Fruit fly (Drosophila melanogaster) whole organism, embryonic: ENCODE measurements around the gene Ucp4A.
A peak's percentile ranks its signal among the peaks of the same experiment; 100 is the strongest.

Experiments
- Bgb ChIP-seq: fragments of 200-800 bp; sonication (Bioruptor generic); IDR thresholded peaks from 2 replicates; pipeline ENCODE4 v1.3.6; 2022; ENCODE audit warnings: missing biosample characterization, missing genetic modification characterization; ENCODE audit not compliant: partially characterized antibody
- CG10366 ChIP-seq: fragments of 200-800 bp; sonication (Bioruptor generic); IDR thresholded peaks from 2 replicates; pipeline ENCODE4 v1.3.6; 2022; ENCODE audit warnings: missing biosample characterization, missing genetic modification characterization
- CG12744 ChIP-seq: fragments of 200-800 bp; sonication (Bioruptor generic); optimal IDR thresholded peaks from 2 replicates; lab custom pipeline; 2016; ENCODE audit warnings: missing biosample characterization, missing genetic modification characterization
- CG14965 ChIP-seq: fragments of 200-800 bp; sonication (Bioruptor generic); optimal IDR thresholded peaks from 2 replicates; lab custom pipeline; 2016; ENCODE audit warnings: missing biosample characterization, missing genetic modification characterization, borderline replicate concordance
- CG15514 ChIP-seq: fragments of 200-800 bp; sonication (Bioruptor generic); optimal IDR thresholded peaks from 3 replicates; lab custom pipeline; 2017; ENCODE audit warnings: missing biosample characterization, missing genetic modification characterization, mild to moderate bottlenecking, moderate library complexity, missing genetic modification reagents
- CG15696 ChIP-seq: fragments of 200-800 bp; sonication (Bioruptor generic); optimal IDR thresholded peaks from 2 replicates; lab custom pipeline; 2019; ENCODE audit warnings: missing biosample characterization, mild to moderate bottlenecking, missing genetic modification characterization, moderate library complexity
- CG18476 ChIP-seq: fragments of 200-800 bp; sonication (Bioruptor generic); optimal IDR thresholded peaks from 2 replicates; lab custom pipeline; 2016; ENCODE audit warnings: missing biosample characterization, mild to moderate bottlenecking, missing genetic modification characterization
- CG2120 ChIP-seq: fragments of 200-800 bp; sonication (Bioruptor generic); optimal IDR thresholded peaks from 3 replicates; lab custom pipeline; 2016; ENCODE audit warnings: missing biosample characterization, missing genetic modification characterization
- CG31365 ChIP-seq: fragments of 200-800 bp; sonication (Bioruptor generic); optimal IDR thresholded peaks from 2 replicates; lab custom pipeline; 2018; ENCODE audit warnings: missing biosample characterization, mild to moderate bottlenecking, missing genetic modification characterization
- CG32532 ChIP-seq: fragments of 200-800 bp; sonication (Bioruptor generic); IDR thresholded peaks from 2 replicates; pipeline ENCODE4 v1.3.6; 2022; ENCODE audit warnings: missing biosample characterization, missing genetic modification characterization
- CG34224 ChIP-seq: fragments of 200-800 bp; sonication (Bioruptor generic); IDR thresholded peaks from 3 replicates; pipeline ENCODE4 v1.3.6; 2022; ENCODE audit warnings: missing biosample characterization, missing genetic modification characterization; ENCODE audit not compliant: partially characterized antibody
- CG3726 ChIP-seq: fragments of 200-800 bp; sonication (Bioruptor generic); IDR thresholded peaks from 3 replicates; pipeline ENCODE4, ENCODE4 v1.3.6; 2022; ENCODE audit warnings: missing biosample characterization, missing genetic modification characterization
- CG4328 ChIP-seq: fragments of 200-800 bp; sonication (Bioruptor generic); optimal IDR thresholded peaks from 3 replicates; lab custom pipeline; 2017; ENCODE audit warnings: missing biosample characterization, missing genetic modification reagents, missing genetic modification characterization
- CG4360 ChIP-seq: fragments of 200-800 bp; sonication (Bioruptor generic); IDR thresholded peaks from 2 replicates; pipeline ENCODE4 v1.3.6; 2022; ENCODE audit warnings: missing biosample characterization, missing genetic modification characterization
- CG4424 ChIP-seq: fragments of 200-800 bp; sonication (Bioruptor generic); optimal IDR thresholded peaks from 3 replicates; lab custom pipeline; 2016; ENCODE audit warnings: missing biosample characterization, missing genetic modification characterization
- CG5180 ChIP-seq: fragments of 200-800 bp; sonication (Bioruptor generic); optimal IDR thresholded peaks from 3 replicates; lab custom pipeline; 2017; ENCODE audit warnings: missing biosample characterization, missing genetic modification characterization, mild to moderate bottlenecking, moderate library complexity, missing genetic modification reagents
- CG6175 ChIP-seq: fragments of 200-800 bp; sonication (Bioruptor generic); IDR thresholded peaks from 3 replicates; pipeline ENCODE4 v1.3.6; 2022; ENCODE audit warnings: missing biosample characterization, missing genetic modification characterization
- CG6765 ChIP-seq: fragments of 200-800 bp; sonication (Bioruptor generic); optimal IDR thresholded peaks from 3 replicates; lab custom pipeline; 2017; ENCODE audit warnings: missing biosample characterization, mild to moderate bottlenecking, missing genetic modification characterization
- CG6813 ChIP-seq: fragments of 200-800 bp; sonication (Bioruptor generic); optimal IDR thresholded peaks from 2 replicates; lab custom pipeline; 2017; ENCODE audit warnings: missing biosample characterization, missing genetic modification characterization, mild to moderate bottlenecking, moderate library complexity, missing genetic modification reagents
- CG9437 ChIP-seq: fragments of 200-800 bp; sonication (Bioruptor generic); optimal IDR thresholded peaks from 2 replicates; lab custom pipeline; 2018; ENCODE audit warnings: missing biosample characterization, mild to moderate bottlenecking, missing genetic modification characterization
- Dfd ChIP-seq, 2 experiments: fragments of >200 bp; optimal IDR thresholded peaks; 2 replicates each; lab custom pipeline; 2017; ENCODE audit warnings: missing biosample characterization in 2 of 2, missing genetic modification characterization in 2 of 2
- Drgx ChIP-seq: fragments of 200-800 bp; sonication (Bioruptor generic); IDR thresholded peaks from 2 replicates; pipeline ENCODE4 v1.3.6; 2022; ENCODE audit warnings: missing biosample characterization, missing genetic modification characterization
- ERR ChIP-seq: fragments of 200-800 bp; sonication (Bioruptor generic); optimal IDR thresholded peaks from 2 replicates; lab custom pipeline; 2016; ENCODE audit warnings: missing biosample characterization, missing genetic modification characterization
- Ets65A ChIP-seq: fragments of 200-800 bp; sonication (Bioruptor generic); peaks from one replicate; lab custom pipeline; 2016; ENCODE audit warnings: missing biosample characterization, missing genetic modification characterization
- HLH4C ChIP-seq: fragments of 200-800 bp; sonication (Bioruptor generic); IDR thresholded peaks from 3 replicates; pipeline ENCODE4 v1.3.6; 2022; ENCODE audit warnings: missing biosample characterization, missing genetic modification characterization; ENCODE audit not compliant: partially characterized antibody
- HLH54F ChIP-seq: fragments of 200-800 bp; sonication (Bioruptor generic); optimal IDR thresholded peaks from 3 replicates; lab custom pipeline; 2016; ENCODE audit warnings: missing biosample characterization, missing genetic modification characterization
- HLHmδ ChIP-seq: fragments of 200-800 bp; sonication (Bioruptor generic); optimal IDR thresholded peaks from 2 replicates; lab custom pipeline; 2018; ENCODE audit warnings: missing biosample characterization, mild to moderate bottlenecking, missing genetic modification characterization, moderate library complexity
- MESR4 ChIP-seq: fragments of 200-800 bp; sonication (Bioruptor generic); optimal IDR thresholded peaks from 2 replicates; lab custom pipeline; 2018; ENCODE audit warnings: missing biosample characterization, mild to moderate bottlenecking, missing genetic modification characterization, moderate library complexity
- Mes4 ChIP-seq: fragments of 200-800 bp; sonication (Bioruptor generic); optimal IDR thresholded peaks from 2 replicates; lab custom pipeline; 2016; ENCODE audit warnings: missing biosample characterization, missing genetic modification characterization
- Scr ChIP-seq: fragments of 200-800 bp; sonication (Bioruptor generic); IDR thresholded peaks from 2 replicates; pipeline ENCODE4 v1.3.6; 2022; ENCODE audit warnings: missing biosample characterization, missing genetic modification characterization; ENCODE audit not compliant: partially characterized antibody
- Sin3A ChIP-seq: fragments of >200 bp; optimal IDR thresholded peaks from 2 replicates; lab custom pipeline; 2018
- TFAM ChIP-seq: fragments of 200-800 bp; sonication (Bioruptor generic); optimal IDR thresholded peaks from 2 replicates; lab custom pipeline; 2017; ENCODE audit warnings: missing biosample characterization, missing genetic modification characterization, inconsistent platforms
- Taf1 ChIP-seq: fragments of 200-800 bp; sonication (Bioruptor generic); IDR thresholded peaks from 2 replicates; pipeline ENCODE4 v1.3.6; 2022; ENCODE audit warnings: missing biosample characterization, missing genetic modification characterization
- ac ChIP-seq: fragments of 200-800 bp; sonication (Bioruptor generic); optimal IDR thresholded peaks from 3 replicates; lab custom pipeline; 2017; ENCODE audit warnings: missing biosample characterization, mild to moderate bottlenecking, missing genetic modification characterization
- amos ChIP-seq: fragments of 200-800 bp; sonication (Bioruptor generic); IDR thresholded peaks from 2 replicates; pipeline ENCODE4 v1.3.6; 2022; ENCODE audit warnings: missing biosample characterization, missing genetic modification characterization; ENCODE audit not compliant: partially characterized antibody
- ems ChIP-seq: fragments of 200-800 bp; sonication (Bioruptor generic); optimal IDR thresholded peaks from 3 replicates; lab custom pipeline; 2016; ENCODE audit warnings: missing biosample characterization, missing genetic modification characterization
- fd64A ChIP-seq: fragments of 200-800 bp; sonication (Bioruptor generic); optimal IDR thresholded peaks from 3 replicates; lab custom pipeline; 2018; ENCODE audit warnings: missing biosample characterization, mild to moderate bottlenecking, missing genetic modification characterization
- ftz-f1 ChIP-seq: fragments of 200-800 bp; sonication (Bioruptor generic); optimal IDR thresholded peaks from 2 replicates; lab custom pipeline; 2016; ENCODE audit warnings: missing biosample characterization, missing genetic modification characterization
- gsb-n ChIP-seq: fragments of 200-800 bp; sonication (Bioruptor generic); optimal IDR thresholded peaks from 3 replicates; lab custom pipeline; 2018; ENCODE audit warnings: missing biosample characterization, mild to moderate bottlenecking, missing genetic modification characterization
- hth ChIP-seq: fragments of >200 bp; optimal IDR thresholded peaks from 2 replicates; lab custom pipeline; 2017; ENCODE audit warnings: inconsistent platforms
- insv ChIP-seq, 2 experiments: fragments of 200-800 bp; sonication (Bioruptor generic); optimal IDR thresholded peaks; 3 replicates each; lab custom pipeline; 2016 to 2018; ENCODE audit warnings: missing biosample characterization in 2 of 2, missing genetic modification characterization in 2 of 2
- jigr1 ChIP-seq: fragments of 200-800 bp; sonication (Bioruptor generic); IDR thresholded peaks from 3 replicates; pipeline ENCODE4 v1.3.6; 2022; ENCODE audit warnings: missing biosample characterization, missing genetic modification characterization
- lilli ChIP-seq: fragments of 200-800 bp; sonication (Bioruptor generic); optimal IDR thresholded peaks from 3 replicates; lab custom pipeline; 2016; ENCODE audit warnings: missing biosample characterization, missing genetic modification characterization
- lola ChIP-seq, 3 experiments: fragments of >200 bp in 2 of 3; fragments of 200-800 bp in 1 of 3; sonication (Bioruptor generic) in 1 of 3; optimal IDR thresholded peaks; 2 replicates each; lab custom pipeline; 2017 to 2019; ENCODE audit warnings: missing biosample characterization in 3 of 3, missing genetic modification characterization in 3 of 3, mild to moderate bottlenecking in 1 of 3, moderate library complexity in 1 of 3
- nmo ChIP-seq: fragments of 200-800 bp; sonication (Bioruptor generic); optimal IDR thresholded peaks from 2 replicates; lab custom pipeline; 2018; ENCODE audit warnings: missing biosample characterization, mild to moderate bottlenecking, missing genetic modification characterization, moderate library complexity
- sima ChIP-seq: fragments of 200-800 bp; sonication (Bioruptor generic); optimal IDR thresholded peaks from 2 replicates; lab custom pipeline; 2016; ENCODE audit warnings: missing biosample characterization, missing genetic modification characterization
- sisA ChIP-seq: fragments of 200-800 bp; sonication (Bioruptor generic); IDR thresholded peaks from 2 replicates; pipeline ENCODE4 v1.3.6; 2022; ENCODE audit warnings: missing biosample characterization, missing genetic modification characterization
- ssp ChIP-seq: fragments of 200-800 bp; sonication (Bioruptor generic); IDR thresholded peaks from 2 replicates; pipeline ENCODE4 v1.3.6; 2022; ENCODE audit warnings: missing biosample characterization, missing genetic modification characterization
- tup ChIP-seq: fragments of 200-800 bp; sonication (Bioruptor generic); optimal IDR thresholded peaks from 2 replicates; lab custom pipeline; 2016; ENCODE audit warnings: missing biosample characterization, mild to moderate bottlenecking, missing genetic modification characterization, moderate library complexity
- zen ChIP-seq: fragments of 200-800 bp; sonication (Bioruptor generic); optimal IDR thresholded peaks from 3 replicates; lab custom pipeline; 2018; ENCODE audit warnings: missing biosample characterization, mild to moderate bottlenecking, missing genetic modification characterization, moderate library complexity
- zf30C ChIP-seq: fragments of 200-800 bp; sonication (Bioruptor generic); optimal IDR thresholded peaks from 3 replicates; lab custom pipeline; 2018; ENCODE audit warnings: missing biosample characterization, mild to moderate bottlenecking, missing genetic modification characterization

Ucp4A gene

DNA sequence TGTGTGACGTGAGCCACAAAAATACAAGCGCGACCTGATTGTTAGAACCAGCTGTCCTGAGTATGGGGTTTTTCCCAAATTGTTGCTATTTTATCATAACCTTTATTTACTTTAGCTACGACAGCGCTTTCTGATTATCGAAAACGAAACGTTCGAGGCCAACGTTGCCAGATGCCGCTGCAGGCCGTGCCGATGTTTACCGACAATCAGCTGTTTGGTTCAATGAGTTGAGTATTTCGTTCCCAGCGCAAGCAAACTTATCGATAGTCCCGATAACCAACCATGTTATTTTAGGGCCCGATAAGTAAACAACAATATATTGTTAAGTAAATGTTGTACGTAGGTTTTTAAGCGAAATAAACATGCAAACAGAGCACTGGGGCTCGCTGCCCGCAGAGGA, 5.4 kb downstream of the Ucp4A start, which contains the start of the genes CG15814 and Spt7 (continued):
- TF ChIP-seq HLH4C (GFP tag; lab: Robert Waterston, UW): peak; percentile 85
- TF ChIP-seq lola (GFP tag; optimal IDR thresholded peaks at IDR 0.05; lab: Kevin White, UChicago): no peak
- TF ChIP-seq Bgb (GFP tag; lab: Robert Waterston, UW): peak; percentile 88
- peak in 1 of 2 experiments; percentile 55 for TF ChIP-seq insv (GFP tag; optimal IDR thresholded peaks at IDR 0.05; lab: Kevin White, UChicago)
- TF ChIP-seq Scr (GFP tag; lab: Robert Waterston, UW): peak; percentile 83
- no peak for TF ChIP-seq tup (GFP tag; lab: Kevin White, UChicago)
- peak; percentile 35 for TF ChIP-seq ftz-f1 (GFP tag; lab: Kevin White, UChicago)
- TF ChIP-seq CG15514 (GFP tag; lab: Kevin White, UChicago): peak; percentile 85
- peak; percentile 82 for TF ChIP-seq Sin3A (lab: Kevin White, UChicago)
- no peak for TF ChIP-seq Mes4 (GFP tag; lab: Kevin White, UChicago)
- TF ChIP-seq ssp (GFP tag; lab: Robert Waterston, UW): no peak
- no peak for TF ChIP-seq CG32532 (GFP tag; lab: Robert Waterston, UW)
- TF ChIP-seq CG10366: no peak
- TF ChIP-seq CG12744 (GFP tag; lab: Kevin White, UChicago): no peak
- no peak for TF ChIP-seq jigr1 (GFP tag; lab: Robert Waterston, UW)
- TF ChIP-seq CG6175 (GFP tag; lab: Robert Waterston, UW): no peak
- peak; percentile 16 for TF ChIP-seq lilli (GFP tag; lab: Kevin White, UChicago)
- TF ChIP-seq Dfd (GFP tag; optimal IDR thresholded peaks at IDR 0.05; lab: Kevin White, UChicago): no peak
- peak; percentile 21 for TF ChIP-seq HLH54F (GFP tag; lab: Kevin White, UChicago)
- no peak for TF ChIP-seq ac
- TF ChIP-seq CG4424 (GFP tag; lab: Kevin White, UChicago): no peak
- TF ChIP-seq sisA (GFP tag; lab: Robert Waterston, UW): no peak
- TF ChIP-seq TFAM (GFP tag; lab: Kevin White, UChicago): no peak
- no peak for TF ChIP-seq zen (tag; lab: Kevin White, UChicago)
- 0 out of 2 replicates have a peak, but pooled peaks have one; percentile 8 for TF ChIP-seq CG4360 (GFP tag; lab: Robert Waterston, UW)
- peak; percentile 90 for TF ChIP-seq amos (GFP tag; lab: Robert Waterston, UW)
- TF ChIP-seq HLHmδ: peak; percentile 13
- no peak for TF ChIP-seq CG31365 (tag; lab: Kevin White, UChicago)
- peak; percentile 47 for TF ChIP-seq CG2120 (GFP tag; lab: Kevin White, UChicago)
- TF ChIP-seq fd64A (GFP tag; lab: Kevin White, UChicago): no peak
- no peak for TF ChIP-seq Taf1
- no peak for TF ChIP-seq gsb-n (tag; lab: Kevin White, UChicago)
- no peak for TF ChIP-seq CG14965
- no peak for TF ChIP-seq CG6813 (GFP tag; lab: Kevin White, UChicago)
- TF ChIP-seq hth (lab: Kevin White, UChicago): no peak
- TF ChIP-seq CG18476 (GFP tag; lab: Kevin White, UChicago): no peak
- no peak for TF ChIP-seq sima
- TF ChIP-seq CG15696 (tag; lab: Kevin White, UChicago): peak; percentile 41
- TF ChIP-seq ERR (GFP tag; lab: Kevin White, UChicago): peak; percentile 13
- no peak for TF ChIP-seq Ets65A (GFP tag; lab: Kevin White, UChicago)
- no peak for TF ChIP-seq Drgx (GFP tag; lab: Robert Waterston, UW)
- TF ChIP-seq MESR4 (GFP tag; lab: Kevin White, UChicago): peak; percentile 62
- TF ChIP-seq CG34224 (GFP tag; lab: Robert Waterston, UW): peak; percentile 89
- peak; percentile 52 for TF ChIP-seq nmo
- peak; percentile 13 for TF ChIP-seq CG4328 (GFP tag; lab: Kevin White, UChicago)
- TF ChIP-seq ems (GFP tag; lab: Kevin White, UChicago): peak; percentile 30
- TF ChIP-seq zf30C (GFP tag; lab: Kevin White, UChicago): no peak
- TF ChIP-seq CG5180: no peak
- no peak for TF ChIP-seq CG9437 (GFP tag; lab: Kevin White, UChicago)
- no peak for TF ChIP-seq CG6765 (GFP tag; lab: Kevin White, UChicago)
- TF ChIP-seq CG3726 (GFP tag; lab: Robert Waterston, UW): no peak
